Fruit fly (Drosophila melanogaster): ENCODE results near the gene CG18814.

The CG18814 gene

dm6 chr3L:16408609-16409439 lies 39.2 kb downstream of the CG18814 start:
- TF ChIP-seq aop (GFP tag; IDR thresholded peaks at IDR 0.05) (no peak), Optix (GFP tag; IDR thresholded peaks at IDR 0.05) (0 out of 3 replicates have a peak, but pooled peaks have one; percentile 13), CG16863 (GFP tag; optimal IDR thresholded peaks at IDR 0.05) (peak; percentile 4), CG17328 (GFP tag; IDR thresholded peaks at IDR 0.05) (0 out of 2 replicates have a peak, but pooled peaks have one; percentile 27), CG34422 (GFP tag; IDR thresholded peaks at IDR 0.05) (no peak), NK7.1 (GFP tag; optimal IDR thresholded peaks at IDR 0.05) (peak; percentile 43), YL-1 (GFP tag; optimal IDR thresholded peaks at IDR 0.05) (peak; percentile 32), lilli (GFP tag; optimal IDR thresholded peaks at IDR 0.05) (no peak), CG14667 (GFP tag; IDR thresholded peaks at IDR 0.05) (no peak), esg (GFP tag; conservative IDR thresholded peaks at IDR 0.05) (no peak), emc (GFP tag; optimal IDR thresholded peaks at IDR 0.05) (no peak), CG10209 (GFP tag; optimal IDR thresholded peaks at IDR 0.05) (peak; percentile 73), Hr51 (GFP tag; optimal IDR thresholded peaks at IDR 0.05) (peak in 1 of 2 experiments; percentile 76), dan (GFP tag; IDR thresholded peaks at IDR 0.05) (no peak), Dbx (GFP tag; IDR thresholded peaks at IDR 0.05) (no peak), CG6254 (GFP tag; optimal IDR thresholded peaks at IDR 0.05) (peak; percentile 70), fd3F (GFP tag; optimal IDR thresholded peaks at IDR 0.05) (no peak), Neu2 (GFP tag; optimal IDR thresholded peaks at IDR 0.05; ENCODE audit: borderline replicate concordance) (peak; percentile 29), ttk (GFP tag; IDR thresholded peaks at IDR 0.05) (no peak), sens (GFP tag) (peak; percentile 96), toy (GFP tag; IDR thresholded peaks at IDR 0.05) (no peak), CG33557 (GFP tag; optimal IDR thresholded peaks at IDR 0.05) (peak; percentile 80), CG7271 (tag; optimal IDR thresholded peaks at IDR 0.05) (no peak), Fer2 (tag; optimal IDR thresholded peaks at IDR 0.05) (no peak), zen2 (GFP tag; IDR thresholded peaks at IDR 0.05; ENCODE audit: partially characterized antibody) (no peak), exex (tag; optimal IDR thresholded peaks at IDR 0.05) (no peak), MBD-R2 (GFP tag; IDR thresholded peaks at IDR 0.05) (no peak), CG8359 (GFP tag; optimal IDR thresholded peaks at IDR 0.05; ENCODE audit: borderline replicate concordance) (peak; percentile 14), CG14050 (GFP tag; IDR thresholded peaks at IDR 0.05) (no peak), CG9876 (GFP tag; optimal IDR thresholded peaks at IDR 0.05) (no peak), Ptx1 (GFP tag; IDR thresholded peaks at IDR 0.05) (no peak), HLH54F (GFP tag; optimal IDR thresholded peaks at IDR 0.05) (no peak), Dad (GFP tag; optimal IDR thresholded peaks at IDR 0.05) (peak; percentile 12), ewg (GFP tag; optimal IDR thresholded peaks at IDR 0.05) (no peak), CG12391 (tag; optimal IDR thresholded peaks at IDR 0.05) (peak; percentile 39), gcm2 (GFP tag; optimal IDR thresholded peaks at IDR 0.05) (no peak), CrebB (tag; optimal IDR thresholded peaks at IDR 0.05) (peak; percentile 34), grau (tag; optimal IDR thresholded peaks at IDR 0.05) (no peak), sr (GFP tag; IDR thresholded peaks at IDR 0.05) (no peak), CG1602 (GFP tag; optimal IDR thresholded peaks at IDR 0.05) (peak; percentile 3), Dref (GFP tag; IDR thresholded peaks at IDR 0.05) (no peak), CG15479 (GFP tag; optimal IDR thresholded peaks at IDR 0.05) (peak; percentile 89), Meics (GFP tag; optimal IDR thresholded peaks at IDR 0.05) (no peak), CG1603 (tag; optimal IDR thresholded peaks at IDR 0.05) (peak; percentile 48), CG8290 (GFP tag; optimal IDR thresholded peaks at IDR 0.05) (peak; percentile 65), CG8290 (tag; optimal IDR thresholded peaks at IDR 0.05) (peak in 1 of 2 experiments; percentile 80), eve (GFP tag; optimal IDR thresholded peaks at IDR 0.05) (no peak), tin (GFP tag; optimal IDR thresholded peaks at IDR 0.05) (peak; percentile 2), CG2889 (GFP tag; IDR thresholded peaks at IDR 0.05) (no peak), CG18619 (GFP tag; optimal IDR thresholded peaks at IDR 0.05) (peak; percentile 27)

Data from whole organism, embryonic.